Fruit fly (Drosophila melanogaster) whole organism, embryonic: ENCODE measurements around the gene SecCl.

Experiments
- Atf-2 ChIP-seq: fragments of 200-800 bp; sonication (Bioruptor generic); optimal IDR thresholded peaks from 2 replicates; lab custom pipeline; 2016; ENCODE audit warnings: missing biosample characterization, missing genetic modification characterization
- CG10366 ChIP-seq: fragments of 200-800 bp; sonication (Bioruptor generic); IDR thresholded peaks from 2 replicates; pipeline ENCODE4 v1.3.6; 2022; ENCODE audit warnings: missing biosample characterization, missing genetic modification characterization
- CG10431 ChIP-seq: fragments of 200-800 bp; sonication (Bioruptor generic); optimal IDR thresholded peaks from 3 replicates; lab custom pipeline; 2018; ENCODE audit warnings: missing biosample characterization, mild to moderate bottlenecking, missing genetic modification characterization
- CG11247 ChIP-seq: fragments of 200-800 bp; sonication (Bioruptor generic); IDR thresholded peaks from 2 replicates; pipeline ENCODE4 v1.3.6; 2022; ENCODE audit warnings: missing biosample characterization, missing genetic modification characterization
- CG11504 ChIP-seq: fragments of 200-800 bp; sonication (Bioruptor generic); optimal IDR thresholded peaks from 3 replicates; lab custom pipeline; 2019; ENCODE audit warnings: missing biosample characterization, mild to moderate bottlenecking, missing genetic modification characterization, moderate library complexity
- CG12236 ChIP-seq: fragments of 200-800 bp; sonication (Bioruptor generic); optimal IDR thresholded peaks from 2 replicates; lab custom pipeline; 2016; ENCODE audit warnings: missing biosample characterization, missing genetic modification characterization
- CG1602 ChIP-seq: fragments of 200-800 bp; sonication (Bioruptor generic); optimal IDR thresholded peaks from 3 replicates; lab custom pipeline; 2016; ENCODE audit warnings: missing biosample characterization, missing genetic modification characterization
- CG16863 ChIP-seq: fragments of 200-800 bp; sonication (Bioruptor generic); optimal IDR thresholded peaks from 3 replicates; lab custom pipeline; 2016; ENCODE audit warnings: missing biosample characterization, missing genetic modification characterization
- CG18599 ChIP-seq: fragments of 200-800 bp; sonication (Bioruptor generic); optimal IDR thresholded peaks from 3 replicates; lab custom pipeline; 2017; ENCODE audit warnings: missing biosample characterization, missing genetic modification characterization, mild to moderate bottlenecking, moderate library complexity, missing genetic modification reagents
- CG31224 ChIP-seq: fragments of 200-800 bp; sonication (Bioruptor generic); IDR thresholded peaks from 2 replicates; pipeline ENCODE4 v1.3.6; 2022; ENCODE audit warnings: missing biosample characterization, missing genetic modification characterization
- CG31365 ChIP-seq: fragments of 200-800 bp; sonication (Bioruptor generic); optimal IDR thresholded peaks from 2 replicates; lab custom pipeline; 2018; ENCODE audit warnings: missing biosample characterization, mild to moderate bottlenecking, missing genetic modification characterization
- CG33557 ChIP-seq: fragments of 200-800 bp; sonication (Bioruptor generic); optimal IDR thresholded peaks from 2 replicates; lab custom pipeline; 2019; ENCODE audit warnings: missing biosample characterization, mild to moderate bottlenecking, missing genetic modification characterization, moderate library complexity
- CG3838 ChIP-seq: fragments of 200-800 bp; sonication (Bioruptor generic); optimal IDR thresholded peaks from 3 replicates; lab custom pipeline; 2016; ENCODE audit warnings: missing biosample characterization, missing genetic modification characterization
- CG4404 ChIP-seq: fragments of 200-800 bp; sonication (Bioruptor generic); IDR thresholded peaks from 2 replicates; pipeline ENCODE4 v1.3.6; 2022; ENCODE audit warnings: missing biosample characterization, missing genetic modification characterization
- CG4707 ChIP-seq: fragments of 200-800 bp; sonication (Bioruptor generic); optimal IDR thresholded peaks from 2 replicates; lab custom pipeline; 2018; ENCODE audit warnings: missing biosample characterization, mild to moderate bottlenecking, missing genetic modification characterization, moderate library complexity
- CG4730 ChIP-seq: fragments of 200-800 bp; sonication (Bioruptor generic); IDR thresholded peaks from 2 replicates; pipeline ENCODE4 v1.3.6; 2022; ENCODE audit warnings: missing biosample characterization, missing genetic modification characterization
- CG6689 ChIP-seq: fragments of 200-800 bp; sonication (Bioruptor generic); IDR thresholded peaks from 2 replicates; pipeline ENCODE4 v1.3.6; 2022; ENCODE audit warnings: missing biosample characterization, missing genetic modification characterization
- CG7372 ChIP-seq: fragments of 200-800 bp; sonication (Bioruptor generic); IDR thresholded peaks from 2 replicates; pipeline ENCODE4 v1.3.6; 2022; ENCODE audit warnings: missing biosample characterization, missing genetic modification characterization
- CG7987 ChIP-seq: fragments of 200-800 bp; sonication (Bioruptor generic); optimal IDR thresholded peaks from 2 replicates; lab custom pipeline; 2018; ENCODE audit warnings: missing biosample characterization, mild to moderate bottlenecking, missing genetic modification characterization, moderate library complexity
- CoRest ChIP-seq: fragments of 200-800 bp; sonication (Bioruptor generic); optimal IDR thresholded peaks from 3 replicates; lab custom pipeline; 2018; ENCODE audit warnings: missing biosample characterization, mild to moderate bottlenecking, missing genetic modification characterization, moderate library complexity
- Dfd ChIP-seq, 2 experiments: fragments of >200 bp; optimal IDR thresholded peaks; 2 replicates each; lab custom pipeline; 2017; ENCODE audit warnings: missing biosample characterization in 2 of 2, missing genetic modification characterization in 2 of 2
- Drgx ChIP-seq: fragments of 200-800 bp; sonication (Bioruptor generic); IDR thresholded peaks from 2 replicates; pipeline ENCODE4 v1.3.6; 2022; ENCODE audit warnings: missing biosample characterization, missing genetic modification characterization
- E2f1 ChIP-seq: fragments of 200-800 bp; sonication (Bioruptor generic); IDR thresholded peaks from 2 replicates; pipeline ENCODE4 v1.3.6; 2022; ENCODE audit warnings: missing biosample characterization, missing genetic modification characterization
- Gug ChIP-seq: fragments of 200-800 bp; sonication (Bioruptor generic); IDR thresholded peaks from 4 replicates; pipeline ENCODE4 v1.3.6; 2022; ENCODE audit warnings: missing biosample characterization, missing genetic modification characterization
- HLH4C ChIP-seq: fragments of 200-800 bp; sonication (Bioruptor generic); IDR thresholded peaks from 3 replicates; pipeline ENCODE4 v1.3.6; 2022; ENCODE audit warnings: missing biosample characterization, missing genetic modification characterization; ENCODE audit not compliant: partially characterized antibody
- Mad ChIP-seq: fragments of 200-800 bp; sonication (Bioruptor generic); optimal IDR thresholded peaks from 2 replicates; lab custom pipeline; 2016; ENCODE audit warnings: missing biosample characterization, missing genetic modification characterization
- Oaz ChIP-seq: fragments of 200-800 bp; sonication (Bioruptor generic); IDR thresholded peaks from 2 replicates; pipeline ENCODE4 v1.3.6; 2022; ENCODE audit warnings: missing biosample characterization, missing genetic modification characterization
- Oli ChIP-seq: fragments of 200-800 bp; sonication (Bioruptor generic); optimal IDR thresholded peaks from 2 replicates; lab custom pipeline; 2018; ENCODE audit warnings: missing biosample characterization, mild to moderate bottlenecking, missing genetic modification characterization, moderate library complexity
- Ssrp ChIP-seq: fragments of 200-800 bp; sonication (Bioruptor generic); optimal IDR thresholded peaks from 2 replicates; lab custom pipeline; 2018; ENCODE audit warnings: missing biosample characterization, mild to moderate bottlenecking, missing genetic modification characterization, moderate library complexity
- TFAM ChIP-seq: fragments of 200-800 bp; sonication (Bioruptor generic); optimal IDR thresholded peaks from 2 replicates; lab custom pipeline; 2017; ENCODE audit warnings: missing biosample characterization, missing genetic modification characterization, inconsistent platforms
- btn ChIP-seq: fragments of 200-800 bp; sonication (Bioruptor generic); optimal IDR thresholded peaks from 2 replicates; lab custom pipeline; 2016; ENCODE audit warnings: missing biosample characterization, missing genetic modification characterization
- chif ChIP-seq, 2 experiments: fragments of 200-800 bp; sonication (Bioruptor generic); optimal IDR thresholded peaks; 3 replicates each; lab custom pipeline; 2016; ENCODE audit warnings: missing biosample characterization in 2 of 2, missing genetic modification characterization in 2 of 2
- dmrt11E ChIP-seq: fragments of 200-800 bp; sonication (Bioruptor generic); optimal IDR thresholded peaks from 3 replicates; lab custom pipeline; 2018; ENCODE audit warnings: missing biosample characterization, mild to moderate bottlenecking, missing genetic modification characterization, moderate library complexity
- en ChIP-seq: fragments of 200-800 bp; sonication (Bioruptor generic); optimal IDR thresholded peaks from 2 replicates; lab custom pipeline; 2016; ENCODE audit warnings: missing biosample characterization, missing genetic modification characterization
- fd102C ChIP-seq: fragments of 200-800 bp; sonication (Bioruptor generic); optimal IDR thresholded peaks from 2 replicates; lab custom pipeline; 2018; ENCODE audit warnings: missing biosample characterization, mild to moderate bottlenecking, missing genetic modification characterization, moderate library complexity
- fu2 ChIP-seq: fragments of 200-800 bp; sonication (Bioruptor generic); optimal IDR thresholded peaks from 2 replicates; lab custom pipeline; 2016; ENCODE audit warnings: missing biosample characterization, missing genetic modification characterization
- grn ChIP-seq: fragments of 200-800 bp; sonication (Bioruptor generic); optimal IDR thresholded peaks from 3 replicates; lab custom pipeline; 2017; ENCODE audit warnings: missing biosample characterization, missing genetic modification characterization
- ind ChIP-seq: fragments of 200-800 bp; sonication (Bioruptor generic); optimal IDR thresholded peaks from 3 replicates; lab custom pipeline; 2016; ENCODE audit warnings: missing biosample characterization, missing genetic modification characterization
- insv ChIP-seq, 2 experiments: fragments of 200-800 bp; sonication (Bioruptor generic); optimal IDR thresholded peaks; 3 replicates each; lab custom pipeline; 2016 to 2018; ENCODE audit warnings: missing biosample characterization in 2 of 2, missing genetic modification characterization in 2 of 2
- kay ChIP-seq: fragments of 200-800 bp; sonication (Bioruptor generic); optimal IDR thresholded peaks from 2 replicates; lab custom pipeline; 2016; ENCODE audit warnings: missing biosample characterization, missing genetic modification characterization
- kni ChIP-seq: fragments of 200-800 bp; sonication (Bioruptor generic); optimal IDR thresholded peaks from 3 replicates; lab custom pipeline; 2017; ENCODE audit warnings: mild to moderate bottlenecking, missing biosample characterization, missing genetic modification reagents, missing genetic modification characterization
- maf-S ChIP-seq: fragments of 200-800 bp; sonication (Bioruptor generic); optimal IDR thresholded peaks from 2 replicates; lab custom pipeline; 2016; ENCODE audit warnings: missing biosample characterization, missing genetic modification characterization
- pb ChIP-seq: fragments of 200-800 bp; sonication (Bioruptor generic); optimal IDR thresholded peaks from 3 replicates; lab custom pipeline; 2016; ENCODE audit warnings: missing biosample characterization, missing genetic modification characterization
- pfk ChIP-seq: fragments of 200-800 bp; sonication (Bioruptor generic); optimal IDR thresholded peaks from 2 replicates; lab custom pipeline; 2018; ENCODE audit warnings: missing biosample characterization, mild to moderate bottlenecking, missing genetic modification characterization, moderate library complexity
- pita ChIP-seq: fragments of 200-800 bp; sonication (Bioruptor generic); optimal IDR thresholded peaks from 2 replicates; lab custom pipeline; 2017; ENCODE audit warnings: missing biosample characterization, mild to moderate bottlenecking, missing genetic modification characterization
- row ChIP-seq: fragments of 200-800 bp; sonication (Bioruptor generic); IDR thresholded peaks from 3 replicates; pipeline ENCODE4 v1.3.6; 2022; ENCODE audit warnings: missing biosample characterization, missing genetic modification characterization
- slbo ChIP-seq: fragments of 200-800 bp; sonication (Bioruptor generic); IDR thresholded peaks from 2 replicates; pipeline ENCODE4 v1.3.6; 2022; ENCODE audit warnings: missing biosample characterization, missing genetic modification characterization
- stwl ChIP-seq: fragments of 200-800 bp; sonication (Bioruptor generic); optimal IDR thresholded peaks from 3 replicates; lab custom pipeline; 2018; ENCODE audit warnings: missing biosample characterization, mild to moderate bottlenecking, missing genetic modification characterization, moderate library complexity
- tap ChIP-seq: fragments of 200-800 bp; optimal IDR thresholded peaks from 3 replicates; lab custom pipeline; 2019; ENCODE audit warnings: missing biosample characterization, mild to moderate bottlenecking, missing genetic modification characterization, moderate library complexity
- tio ChIP-seq: fragments of 200-800 bp; sonication (Bioruptor generic); optimal IDR thresholded peaks from 2 replicates; lab custom pipeline; 2017; ENCODE audit warnings: missing biosample characterization, missing genetic modification characterization, inconsistent platforms
- zfh2 ChIP-seq: fragments of 200-800 bp; sonication (Bioruptor generic); optimal IDR thresholded peaks from 2 replicates; lab custom pipeline; 2016; ENCODE audit warnings: missing biosample characterization, missing genetic modification characterization

Gene SecCl

dm6 chr3L:17425132-17425713 is 44.7 kb upstream of the SecCl start, which contains the start of the genes Sec3 and COX7B (continued):
- no peak for TF ChIP-seq CG3838
- no peak for TF ChIP-seq en
- TF ChIP-seq CG10431, result no peak
- TF ChIP-seq Ssrp (tag; lab: Kevin White, UChicago), result peak; percentile 51
- TF ChIP-seq HLH4C (GFP tag; lab: Robert Waterston, UW), result peak; percentile 84
- TF ChIP-seq Oaz (GFP tag; lab: Robert Waterston, UW), result no peak
- peak; percentile 18 for TF ChIP-seq tio (GFP tag; lab: Kevin White, UChicago)
- TF ChIP-seq CG4707, result no peak
- peak; percentile 34 for TF ChIP-seq maf-S
- TF ChIP-seq pita (GFP tag; lab: Kevin White, UChicago), result no peak
- no peak for TF ChIP-seq CG31365 (tag; lab: Kevin White, UChicago)
- TF ChIP-seq pfk (GFP tag; lab: Kevin White, UChicago), result no peak
- TF ChIP-seq CG16863 (GFP tag; lab: Kevin White, UChicago), result peak; percentile 41
- peak; percentile 58 for TF ChIP-seq CG1602 (GFP tag; lab: Kevin White, UChicago)
- TF ChIP-seq grn (GFP tag; lab: Kevin White, UChicago), result no peak
- peak; percentile 34 for TF ChIP-seq E2f1 (GFP tag; lab: Robert Waterston, UW)
- TF ChIP-seq chif (GFP tag; optimal IDR thresholded peaks at IDR 0.05; lab: Kevin White, UChicago), result peak; percentile 58 to 64
- TF ChIP-seq zfh2 (GFP tag; lab: Kevin White, UChicago), result peak; percentile 59
- TF ChIP-seq CG33557, result peak; percentile 60
- TF ChIP-seq Mad, result peak; percentile 52
- peak; percentile 47 for TF ChIP-seq CG10366
- TF ChIP-seq CG18599 (GFP tag; lab: Kevin White, UChicago), result peak; percentile 63
- TF ChIP-seq ind (GFP tag; lab: Kevin White, UChicago), result peak; percentile 66
- peak; percentile 3 for TF ChIP-seq tap
- TF ChIP-seq row (GFP tag; lab: Robert Waterston, UW), result peak; percentile 93
- no peak for TF ChIP-seq Dfd (GFP tag; optimal IDR thresholded peaks at IDR 0.05; lab: Kevin White, UChicago)
- peak; percentile 44 for TF ChIP-seq Oli (tag; lab: Kevin White, UChicago)
- peak; percentile 55 for TF ChIP-seq CG4404
- TF ChIP-seq fu2 (GFP tag; lab: Kevin White, UChicago), result no peak
- TF ChIP-seq dmrt11E (tag; lab: Kevin White, UChicago), result peak; percentile 63
- TF ChIP-seq Atf-2 (GFP tag; lab: Kevin White, UChicago), result no peak
- no peak for TF ChIP-seq CG11504 (tag; lab: Kevin White, UChicago)
- TF ChIP-seq Drgx (GFP tag; lab: Robert Waterston, UW), result no peak; the same call in 1 of the 2 replicates
- TF ChIP-seq CoRest (tag; lab: Kevin White, UChicago), result peak; percentile 78
- no peak for TF ChIP-seq TFAM (GFP tag; lab: Kevin White, UChicago)
- no peak for TF ChIP-seq fd102C (GFP tag; lab: Kevin White, UChicago)
- TF ChIP-seq kay (GFP tag; lab: Kevin White, UChicago), result peak; percentile 51
- TF ChIP-seq CG4730 (GFP tag; lab: Robert Waterston, UW), result peak; percentile 56
- TF ChIP-seq CG7372 (GFP tag; lab: Robert Waterston, UW), result peak; percentile 63; the same call in 1 of the 2 replicates
- TF ChIP-seq kni (GFP tag; lab: Kevin White, UChicago), result no peak
- peak; percentile 10 for TF ChIP-seq btn (GFP tag; lab: Kevin White, UChicago)
- TF ChIP-seq insv (GFP tag; optimal IDR thresholded peaks at IDR 0.05; lab: Kevin White, UChicago), result peak in 1 of 2 experiments; percentile 61
- TF ChIP-seq CG7987 (GFP tag; lab: Kevin White, UChicago), result peak; percentile 29
- TF ChIP-seq CG11247 (GFP tag; lab: Robert Waterston, UW), result no peak
- peak; percentile 77 for TF ChIP-seq slbo (GFP tag; lab: Robert Waterston, UW)
- TF ChIP-seq CG31224 (GFP tag; lab: Robert Waterston, UW), result 0 out of 2 replicates have a peak, but pooled peaks have one; percentile 6
- peak; percentile 64 for TF ChIP-seq CG6689 (GFP tag; lab: Robert Waterston, UW)
- peak; percentile 31; the same call in 2 of the 4 replicates for TF ChIP-seq Gug (GFP tag; lab: Robert Waterston, UW)
- TF ChIP-seq CG12236 (GFP tag; lab: Kevin White, UChicago), result no peak
- peak; percentile 45 for TF ChIP-seq stwl
- no peak for TF ChIP-seq pb
